Worm (Caenorhabditis elegans): ENCODE data around the gene srxa-11.
A peak's percentile ranks its signal among the peaks of the same experiment; 100 is the strongest.

srxa-11 gene

ce11 chrV:13882192-13882591, 41.8 kb upstream of the srxa-11 start:
- peak; percentile 73 for TF ChIP-seq F33H1.4 (GFP tag; IDR thresholded peaks at IDR 0.05)
- peak; percentile 24; the same call in 1 of the 2 replicates for TF ChIP-seq D2030.7 (GFP tag; IDR thresholded peaks at IDR 0.05)

- TF ChIP-seq let-607 (tag; optimal IDR thresholded peaks at IDR 0.05) (no peak), K12H6.12 (tag; optimal IDR thresholded peaks at IDR 0.05) (no peak), egrh-3 (GFP tag; IDR thresholded peaks at IDR 0.05) (no peak), ztf-28 (GFP tag; IDR thresholded peaks at IDR 0.05) (no peak)
These were observed 36.6 kb upstream of the srxa-11 start, which contains the start of gene srsx-19 for ce11 chrV:13887358-13887757. Gene srsx-19, plus strand, starts transcription at chrV:13887658.

ce11 chrV:13889516-13889915, 34.4 kb upstream of the srxa-11 start, which contains the start of gene spp-12:
Gene spp-12, plus strand, starts transcription at chrV:13889816.
- TF ChIP-seq lsl-1 (GFP tag; optimal IDR thresholded peaks at IDR 0.05), result no peak
- no peak for TF ChIP-seq hmg-20 (GFP tag; IDR thresholded peaks at IDR 0.05)
- TF ChIP-seq mxl-1 (tag; optimal IDR thresholded peaks at IDR 0.05), result no peak
- TF ChIP-seq dpl-1 (GFP tag; optimal IDR thresholded peaks at IDR 0.05), result no peak
- no peak for TF ChIP-seq ZK185.1 (tag; optimal IDR thresholded peaks at IDR 0.05; ENCODE audit: poor library complexity, severe bottlenecking)
- no peak for TF ChIP-seq snpc-1.3 (tag; optimal IDR thresholded peaks at IDR 0.05; ENCODE audit: insufficient read depth)
- TF ChIP-seq let-526 (GFP tag; IDR thresholded peaks at IDR 0.05), result no peak
- no peak for TF ChIP-seq chd-7 (tag; optimal IDR thresholded peaks at IDR 0.05)
- no peak for TF ChIP-seq F10E7.11 (tag; optimal IDR thresholded peaks at IDR 0.05)
- TF ChIP-seq snpc-3.4 (tag; optimal IDR thresholded peaks at IDR 0.05), result no peak
- no peak for TF ChIP-seq unc-130 (GFP tag; optimal IDR thresholded peaks at IDR 0.05)

ce11 chrV:13890473-13890872, 33.5 kb upstream of the srxa-11 start, which contains the start of gene lbp-8:
Gene lbp-8, plus strand, starts transcription at chrV:13890773.
- no peak for TF ChIP-seq F23B12.7 (tag; optimal IDR thresholded peaks at IDR 0.05; ENCODE audit: insufficient read depth)
- TF ChIP-seq lag-1 (GFP tag; IDR thresholded peaks at IDR 0.05), result no peak
- no peak for TF ChIP-seq B0019.2 (GFP tag; conservative IDR thresholded peaks at IDR 0.05)
- TF ChIP-seq Y79H2A.3 (GFP tag; conservative IDR thresholded peaks at IDR 0.05), result no peak
- TF ChIP-seq lsy-27 (tag; optimal IDR thresholded peaks at IDR 0.05; ENCODE audit: borderline replicate concordance, insufficient read depth), result no peak
- no peak for TF ChIP-seq lin-54 (GFP tag; optimal IDR thresholded peaks at IDR 0.05)
- TF ChIP-seq B0035.1 (tag; optimal IDR thresholded peaks at IDR 0.05), result no peak
- no peak for TF ChIP-seq B0336.3 (GFP tag; IDR thresholded peaks at IDR 0.05)
- no peak for TF ChIP-seq aptf-3 (GFP tag; IDR thresholded peaks at IDR 0.05)
- no peak for TF ChIP-seq hmg-1.2 (GFP tag; IDR thresholded peaks at IDR 0.05)
- no peak for TF ChIP-seq ets-4 (GFP tag; optimal IDR thresholded peaks at IDR 0.05)
- no peak for TF ChIP-seq nfya-1 (tag; optimal IDR thresholded peaks at IDR 0.05; ENCODE audit: borderline replicate concordance, insufficient read depth)
- TF ChIP-seq ztf-25 (GFP tag; IDR thresholded peaks at IDR 0.05), result no peak
- no peak for TF ChIP-seq F37B4.10 (GFP tag; IDR thresholded peaks at IDR 0.05)
- no peak for TF ChIP-seq F55B11.4 (tag; optimal IDR thresholded peaks at IDR 0.05; ENCODE audit: borderline replicate concordance, insufficient read depth)
- no peak for TF ChIP-seq akir-1 (GFP tag; optimal IDR thresholded peaks at IDR 0.05)
